Worm (Caenorhabditis elegans) whole organism, mixed stage, embryonic: ENCODE measurements around the gene gck-2.

Source experiments
- blmp-1 ChIP-seq: fragments of 150-350 bp; optimal IDR thresholded peaks from 2 replicates; lab custom pipeline; 2014; ENCODE audit warnings: missing biosample characterization, missing genetic modification characterization
- lsy-2 ChIP-seq: fragments of 150-350 bp; optimal IDR thresholded peaks from 2 replicates; lab custom pipeline; 2014; ENCODE audit warnings: missing biosample characterization, missing genetic modification characterization
- mls-2 ChIP-seq: sonication (generic microtip); optimal IDR thresholded peaks from 2 replicates; lab custom pipeline; 2016; ENCODE audit warnings: mild to moderate bottlenecking, missing genetic modification characterization, moderate library complexity, missing compliant biosample characterization
- pha-4 ChIP-seq: fragments of 150-350 bp; optimal IDR thresholded peaks from 2 replicates; lab custom pipeline; 2018; ENCODE audit warnings: missing biosample characterization, missing genetic modification reagents, missing genetic modification characterization
- sptf-1 ChIP-seq: sonication (generic microtip); optimal IDR thresholded peaks from 2 replicates; lab custom pipeline; 2017; ENCODE audit warnings: mild to moderate bottlenecking, missing genetic modification characterization, moderate library complexity, missing compliant biosample characterization
- tbx-8 ChIP-seq: fragments of 200-800 bp; sonication (Bioruptor generic); optimal IDR thresholded peaks from 2 replicates; lab custom pipeline; 2018; ENCODE audit warnings: mild to moderate bottlenecking, missing genetic modification characterization, moderate library complexity, missing compliant biosample characterization
- unc-39 ChIP-seq: fragments of 150-350 bp; optimal IDR thresholded peaks from 2 replicates; lab custom pipeline; 2014; ENCODE audit warnings: missing biosample characterization, missing genetic modification characterization
- ztf-11 ChIP-seq: fragments of 150-350 bp; optimal IDR thresholded peaks from 2 replicates; lab custom pipeline; 2014; ENCODE audit warnings: missing biosample characterization, missing genetic modification characterization

DNA sequence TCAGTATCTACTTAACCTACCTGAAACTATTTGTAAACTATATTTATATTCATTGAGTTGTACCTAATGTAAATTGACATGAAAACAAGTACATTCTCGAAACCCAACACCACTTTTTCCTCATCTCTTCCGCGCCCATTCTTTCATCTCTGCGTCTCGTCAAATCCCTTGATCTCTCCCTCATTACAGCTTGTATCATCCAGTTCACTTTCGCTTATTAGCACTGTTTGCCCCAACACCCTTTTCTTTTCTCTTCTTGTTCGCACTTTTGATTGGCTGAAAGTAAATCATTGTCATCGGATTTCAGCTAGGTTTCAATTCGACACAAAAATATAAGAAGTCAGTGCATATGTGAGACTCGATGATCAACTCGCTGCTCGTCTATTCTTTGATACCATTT is 47.7 kb downstream of the gck-2 start, which contains the start of gene T25F10.3:
- TF ChIP-seq sptf-1 (tag; lab: Kevin White, UChicago), result no peak
- peak; percentile 30 for TF ChIP-seq blmp-1 (tag; lab: Kevin White, UChicago)
- no peak for TF ChIP-seq tbx-8 (GFP tag; lab: Kevin White, UChicago)
- no peak for TF ChIP-seq lsy-2 (tag; lab: Kevin White, UChicago)
- TF ChIP-seq unc-39 (tag; lab: Kevin White, UChicago), result no peak
- no peak for TF ChIP-seq mls-2
- TF ChIP-seq pha-4 (tag; lab: Kevin White, UChicago), result no peak
- no peak for TF ChIP-seq ztf-11 (tag; lab: Kevin White, UChicago)
